Worm (Caenorhabditis elegans) whole organism, L1 larva: ENCODE results near the gene K07E8.7.

Experiments used
- aly-2 ChIP-seq: fragments of 150-350 bp; optimal IDR thresholded peaks from 2 replicates; lab custom pipeline; 2014; ENCODE audit warnings: missing biosample characterization, missing genetic modification characterization
- ama-1 ChIP-seq: fragments of 150-350 bp; optimal IDR thresholded peaks from 2 replicates; lab custom pipeline; 2014
- ceh-82 ChIP-seq, 3 experiments: fragments of 150-350 bp in 1 of 3; sonication (generic microtip) in 2 of 3; optimal IDR thresholded peaks; 2 replicates each; lab custom pipeline; 2014 to 2017; ENCODE audit warnings: missing biosample characterization in 3 of 3, missing genetic modification characterization in 3 of 3
- lin-13 ChIP-seq: fragments of 150-350 bp; optimal IDR thresholded peaks from 2 replicates; lab custom pipeline; 2014; ENCODE audit warnings: missing biosample characterization, missing genetic modification reagents, missing genetic modification characterization
- tbx-2 ChIP-seq: sonication (generic microtip); optimal IDR thresholded peaks from 2 replicates; lab custom pipeline; 2016; ENCODE audit warnings: missing genetic modification characterization, missing compliant biosample characterization
- unc-130 ChIP-seq: fragments of 150-350 bp; optimal IDR thresholded peaks from 2 replicates; lab custom pipeline; 2017; ENCODE audit warnings: missing biosample characterization, missing genetic modification characterization, inconsistent platforms

- TF ChIP-seq unc-130 (tag; lab: Kevin White, UChicago) (no peak), aly-2 (no peak), lin-13 (GFP tag; lab: Kevin White, UChicago) (no peak), ceh-82 (tag; optimal IDR thresholded peaks at IDR 0.05; lab: Kevin White, UChicago) (no peak), ama-1 (lab: Kevin White, UChicago) (no peak), tbx-2 (tag; lab: Kevin White, UChicago) (peak; percentile 4)
Measured at ce11 chrII:650321-651005, at the start of gene K07E8.7, which contains the start of gene frpr-14.
